Fruit fly (Drosophila melanogaster) whole organism, embryonic: ENCODE results near the gene CG33669.

Experiments used
- Abd-B ChIP-seq: fragments of 200-800 bp; sonication (Bioruptor generic); optimal IDR thresholded peaks from 2 replicates; lab custom pipeline; 2018; ENCODE audit warnings: missing biosample characterization, mild to moderate bottlenecking, missing genetic modification characterization, moderate library complexity
- Asciz ChIP-seq: fragments of 200-800 bp; sonication (Bioruptor generic); optimal IDR thresholded peaks from 2 replicates; lab custom pipeline; 2017; ENCODE audit warnings: missing biosample characterization, mild to moderate bottlenecking, missing genetic modification characterization, missing genetic modification reagents
- Atf-2 ChIP-seq: fragments of 200-800 bp; sonication (Bioruptor generic); optimal IDR thresholded peaks from 2 replicates; lab custom pipeline; 2016; ENCODE audit warnings: missing biosample characterization, missing genetic modification characterization
- Awh ChIP-seq: fragments of 200-800 bp; sonication (Bioruptor generic); IDR thresholded peaks from 2 replicates; pipeline ENCODE4, ENCODE4 v1.3.6; 2022; ENCODE audit warnings: missing biosample characterization, missing genetic modification characterization
- B-H1 ChIP-seq: fragments of 200-800 bp; sonication (Bioruptor generic); IDR thresholded peaks from 3 replicates; pipeline ENCODE4 v1.3.6; 2022; ENCODE audit warnings: missing biosample characterization, missing genetic modification characterization
- CG10654 ChIP-seq: fragments of 200-800 bp; sonication (Bioruptor generic); optimal IDR thresholded peaks from 2 replicates; lab custom pipeline; 2016; ENCODE audit warnings: missing biosample characterization, missing genetic modification characterization
- CG11093 ChIP-seq: fragments of 200-800 bp; sonication (Bioruptor generic); IDR thresholded peaks from 3 replicates; pipeline ENCODE4 v1.3.6; 2022; ENCODE audit warnings: missing biosample characterization, missing genetic modification characterization
- CG1233 ChIP-seq: fragments of 200-800 bp; sonication (Bioruptor generic); optimal IDR thresholded peaks from 4 replicates; lab custom pipeline; 2018; ENCODE audit warnings: missing biosample characterization, mild to moderate bottlenecking, missing genetic modification characterization
- CG14965 ChIP-seq: fragments of 200-800 bp; sonication (Bioruptor generic); optimal IDR thresholded peaks from 2 replicates; lab custom pipeline; 2016; ENCODE audit warnings: missing biosample characterization, missing genetic modification characterization, borderline replicate concordance
- CG15514 ChIP-seq: fragments of 200-800 bp; sonication (Bioruptor generic); optimal IDR thresholded peaks from 3 replicates; lab custom pipeline; 2017; ENCODE audit warnings: missing biosample characterization, missing genetic modification characterization, mild to moderate bottlenecking, moderate library complexity, missing genetic modification reagents
- CG15601 ChIP-seq: fragments of 200-800 bp; sonication (Bioruptor generic); optimal IDR thresholded peaks from 3 replicates; lab custom pipeline; 2019; ENCODE audit warnings: missing biosample characterization, mild to moderate bottlenecking, missing genetic modification characterization, moderate library complexity
- CG1647 ChIP-seq: fragments of 200-800 bp; sonication (Bioruptor generic); optimal IDR thresholded peaks from 3 replicates; lab custom pipeline; 2016; ENCODE audit warnings: missing biosample characterization, missing genetic modification characterization
- CG18764 ChIP-seq: fragments of 200-800 bp; sonication (Bioruptor generic); optimal IDR thresholded peaks from 3 replicates; lab custom pipeline; 2016; ENCODE audit warnings: missing biosample characterization, missing genetic modification characterization
- CG2889 ChIP-seq: fragments of 200-800 bp; sonication (Bioruptor generic); IDR thresholded peaks from 3 replicates; pipeline ENCODE4 v1.3.6; 2022; ENCODE audit warnings: missing biosample characterization, missing genetic modification characterization
- CG30020 ChIP-seq: fragments of 200-800 bp; optimal IDR thresholded peaks from 2 replicates; lab custom pipeline; 2019; ENCODE audit warnings: missing biosample characterization, mild to moderate bottlenecking, missing genetic modification characterization, moderate library complexity
- CG4282 ChIP-seq: fragments of 200-800 bp; sonication (Bioruptor generic); optimal IDR thresholded peaks from 2 replicates; lab custom pipeline; 2016; ENCODE audit warnings: missing biosample characterization, missing genetic modification characterization
- CG4617 ChIP-seq: fragments of 200-800 bp; sonication (Bioruptor generic); optimal IDR thresholded peaks from 3 replicates; lab custom pipeline; 2016; ENCODE audit warnings: missing biosample characterization, missing genetic modification characterization, borderline replicate concordance
- CG4707 ChIP-seq: fragments of 200-800 bp; sonication (Bioruptor generic); optimal IDR thresholded peaks from 2 replicates; lab custom pipeline; 2018; ENCODE audit warnings: missing biosample characterization, mild to moderate bottlenecking, missing genetic modification characterization, moderate library complexity
- CG6689 ChIP-seq: fragments of 200-800 bp; sonication (Bioruptor generic); IDR thresholded peaks from 2 replicates; pipeline ENCODE4 v1.3.6; 2022; ENCODE audit warnings: missing biosample characterization, missing genetic modification characterization
- CG8388 ChIP-seq: fragments of 200-800 bp; sonication (Bioruptor generic); optimal IDR thresholded peaks from 2 replicates; lab custom pipeline; 2019; ENCODE audit warnings: missing biosample characterization, mild to moderate bottlenecking, missing genetic modification characterization, moderate library complexity
- CG8478 ChIP-seq: fragments of >200 bp; optimal IDR thresholded peaks from 2 replicates; lab custom pipeline; 2018
- CG9609 ChIP-seq: fragments of 200-800 bp; sonication (Bioruptor generic); optimal IDR thresholded peaks from 3 replicates; lab custom pipeline; 2016; ENCODE audit warnings: missing biosample characterization, missing genetic modification characterization
- CTCF ChIP-seq: fragments of 200-800 bp; sonication (Bioruptor generic); optimal IDR thresholded peaks from 2 replicates; lab custom pipeline; 2017; ENCODE audit warnings: missing biosample characterization, mild to moderate bottlenecking, missing genetic modification characterization, moderate library complexity
- D19A ChIP-seq: fragments of 200-800 bp; optimal IDR thresholded peaks from 3 replicates; lab custom pipeline; 2019; ENCODE audit warnings: missing biosample characterization, mild to moderate bottlenecking, missing genetic modification characterization, moderate library complexity
- Dip2 ChIP-seq: fragments of 200-800 bp; sonication (Bioruptor generic); IDR thresholded peaks from 2 replicates; pipeline ENCODE4 v1.3.6; 2022; ENCODE audit warnings: missing biosample characterization, missing genetic modification characterization
- Dref ChIP-seq: fragments of 200-800 bp; sonication (Bioruptor generic); IDR thresholded peaks from 2 replicates; pipeline ENCODE4 v1.3.6; 2022; ENCODE audit warnings: missing biosample characterization, missing genetic modification characterization
- E2f2 ChIP-seq: fragments of 200-800 bp; sonication (Bioruptor generic); IDR thresholded peaks from 2 replicates; pipeline ENCODE4 v1.3.6; 2022; ENCODE audit warnings: missing biosample characterization, missing genetic modification characterization
- GATAe ChIP-seq: fragments of 200-800 bp; sonication (Bioruptor generic); conservative IDR thresholded peaks from 2 replicates; pipeline ENCODE4 v1.3.6; 2022; ENCODE audit warnings: missing biosample characterization, missing genetic modification characterization
- Hr51 ChIP-seq, 2 experiments: fragments of 200-800 bp; sonication (Bioruptor generic); optimal IDR thresholded peaks; 2 replicates in 1 of 2; 3 replicates in 1 of 2; lab custom pipeline; 2016 to 2018; ENCODE audit warnings: missing biosample characterization in 2 of 2, missing genetic modification characterization in 2 of 2, mild to moderate bottlenecking in 1 of 2, moderate library complexity in 1 of 2
- Mad ChIP-seq: fragments of 200-800 bp; sonication (Bioruptor generic); optimal IDR thresholded peaks from 2 replicates; lab custom pipeline; 2016; ENCODE audit warnings: missing biosample characterization, missing genetic modification characterization
- Mes4 ChIP-seq: fragments of 200-800 bp; sonication (Bioruptor generic); optimal IDR thresholded peaks from 2 replicates; lab custom pipeline; 2016; ENCODE audit warnings: missing biosample characterization, missing genetic modification characterization
- Poxn ChIP-seq: fragments of 200-800 bp; sonication (Bioruptor generic); IDR thresholded peaks from 2 replicates; pipeline ENCODE4 v1.3.6; 2022; ENCODE audit warnings: missing biosample characterization, missing genetic modification characterization
- Sry-β ChIP-seq: fragments of 200-800 bp; sonication (Bioruptor generic); optimal IDR thresholded peaks from 2 replicates; lab custom pipeline; 2018; ENCODE audit warnings: missing biosample characterization, mild to moderate bottlenecking, missing genetic modification characterization, moderate library complexity
- Sry-δ ChIP-seq: fragments of 200-800 bp; sonication (Bioruptor generic); optimal IDR thresholded peaks from 2 replicates; lab custom pipeline; 2016; ENCODE audit warnings: missing biosample characterization, missing genetic modification characterization
- ab ChIP-seq: fragments of 200-800 bp; sonication (Bioruptor generic); optimal IDR thresholded peaks from 2 replicates; lab custom pipeline; 2016; ENCODE audit warnings: missing biosample characterization, missing genetic modification characterization
- amos ChIP-seq: fragments of 200-800 bp; sonication (Bioruptor generic); IDR thresholded peaks from 2 replicates; pipeline ENCODE4 v1.3.6; 2022; ENCODE audit warnings: missing biosample characterization, missing genetic modification characterization; ENCODE audit not compliant: partially characterized antibody
- ash1 ChIP-seq: fragments of 200-800 bp; sonication (Bioruptor generic); optimal IDR thresholded peaks from 2 replicates; lab custom pipeline; 2018; ENCODE audit warnings: missing biosample characterization, mild to moderate bottlenecking, missing genetic modification characterization
- croc ChIP-seq: fragments of 200-800 bp; sonication (Bioruptor generic); conservative IDR thresholded peaks from 3 replicates; pipeline ENCODE4 v1.3.6; 2022; ENCODE audit warnings: missing biosample characterization, missing genetic modification characterization
- danr ChIP-seq: fragments of 200-800 bp; sonication (Bioruptor generic); IDR thresholded peaks from 2 replicates; pipeline ENCODE4 v1.3.6; 2022; ENCODE audit warnings: missing biosample characterization, missing genetic modification characterization
- emc ChIP-seq: fragments of 200-800 bp; sonication (Bioruptor generic); optimal IDR thresholded peaks from 2 replicates; lab custom pipeline; 2016; ENCODE audit warnings: missing biosample characterization, missing genetic modification characterization
- eyg ChIP-seq: fragments of 200-800 bp; sonication (Bioruptor generic); optimal IDR thresholded peaks from 3 replicates; lab custom pipeline; 2016; ENCODE audit warnings: missing biosample characterization, missing genetic modification characterization
- fd96Cb ChIP-seq: fragments of 200-800 bp; sonication (Bioruptor generic); optimal IDR thresholded peaks from 2 replicates; lab custom pipeline; 2018; ENCODE audit warnings: missing biosample characterization, mild to moderate bottlenecking, missing genetic modification characterization, moderate library complexity
- h ChIP-seq: fragments of >200 bp; optimal IDR thresholded peaks from 2 replicates; lab custom pipeline; 2017
- hb ChIP-seq: fragments of 200-800 bp; sonication (Bioruptor generic); IDR thresholded peaks from 3 replicates; pipeline ENCODE4 v1.3.6; 2022; ENCODE audit warnings: missing biosample characterization, missing genetic modification characterization; ENCODE audit not compliant: partially characterized antibody
- jumu ChIP-seq: fragments of 200-800 bp; sonication (Bioruptor generic); optimal IDR thresholded peaks from 3 replicates; lab custom pipeline; 2016; ENCODE audit warnings: missing biosample characterization, missing genetic modification characterization
- nerfin-2 ChIP-seq: fragments of 200-800 bp; sonication (Bioruptor generic); IDR thresholded peaks from 2 replicates; pipeline ENCODE4 v1.3.6; 2022; ENCODE audit warnings: missing biosample characterization, missing genetic modification characterization; ENCODE audit not compliant: partially characterized antibody
- pho ChIP-seq: fragments of 200-800 bp; sonication (Bioruptor generic); optimal IDR thresholded peaks from 2 replicates; lab custom pipeline; 2016; ENCODE audit warnings: missing biosample characterization, missing genetic modification characterization
- run ChIP-seq: fragments of 200-800 bp; sonication (Bioruptor generic); optimal IDR thresholded peaks from 3 replicates; lab custom pipeline; 2018; ENCODE audit warnings: missing biosample characterization, mild to moderate bottlenecking, missing genetic modification characterization
- sob ChIP-seq: fragments of 200-800 bp; sonication (Bioruptor generic); IDR thresholded peaks from 2 replicates; pipeline ENCODE4 v1.3.6; 2022; ENCODE audit warnings: missing biosample characterization, missing genetic modification characterization
- tap ChIP-seq: fragments of 200-800 bp; optimal IDR thresholded peaks from 3 replicates; lab custom pipeline; 2019; ENCODE audit warnings: missing biosample characterization, mild to moderate bottlenecking, missing genetic modification characterization, moderate library complexity
- tio ChIP-seq: fragments of 200-800 bp; sonication (Bioruptor generic); optimal IDR thresholded peaks from 2 replicates; lab custom pipeline; 2017; ENCODE audit warnings: missing biosample characterization, missing genetic modification characterization, inconsistent platforms
- wor ChIP-seq: fragments of 200-800 bp; sonication (Bioruptor generic); IDR thresholded peaks from 2 replicates; pipeline ENCODE4 v1.3.6; 2022; ENCODE audit warnings: missing biosample characterization, missing genetic modification characterization
- zen ChIP-seq: fragments of 200-800 bp; sonication (Bioruptor generic); optimal IDR thresholded peaks from 3 replicates; lab custom pipeline; 2018; ENCODE audit warnings: missing biosample characterization, mild to moderate bottlenecking, missing genetic modification characterization, moderate library complexity

CG33669 gene

dm6 chrX:6375636-6376035 is 24.3 kb downstream of the CG33669 start (continued):
- TF ChIP-seq tio (GFP tag; lab: Kevin White, UChicago) (no peak), tap (tag; lab: Kevin White, UChicago) (no peak), CG6689 (GFP tag; lab: Robert Waterston, UW) (peak; percentile 56), Awh (no peak), eyg (GFP tag; lab: Kevin White, UChicago) (no peak), Hr51 (GFP tag; optimal IDR thresholded peaks at IDR 0.05; lab: Kevin White, UChicago) (peak in 1 of 2 experiments; percentile 48), fd96Cb (peak; percentile 49), CG4617 (GFP tag; lab: Kevin White, UChicago) (no peak), CG15601 (no peak), ab (GFP tag; lab: Kevin White, UChicago) (no peak), CG4707 (GFP tag; lab: Kevin White, UChicago) (no peak), emc (no peak), Poxn (GFP tag; lab: Robert Waterston, UW) (no peak), Mes4 (GFP tag; lab: Kevin White, UChicago) (no peak), CG15514 (peak; percentile 48), Sry-β (GFP tag; lab: Kevin White, UChicago) (no peak), amos (no peak), B-H1 (no peak; the same call in 2 of the 3 replicates), CG1233 (GFP tag; lab: Kevin White, UChicago) (peak; percentile 18), danr (no peak), CG2889 (GFP tag; lab: Robert Waterston, UW) (no peak), CG18764 (GFP tag; lab: Kevin White, UChicago) (no peak), CG8478 (lab: Kevin White, UChicago) (no peak), sob (GFP tag; lab: Robert Waterston, UW) (0 out of 2 replicates have a peak, but pooled peaks have one; percentile 23), CG4282 (GFP tag; lab: Kevin White, UChicago) (no peak), CG1647 (GFP tag; lab: Kevin White, UChicago) (no peak), h (lab: Kevin White, UChicago) (no peak), CG30020 (tag; lab: Kevin White, UChicago) (no peak), Dref (GFP tag; lab: Robert Waterston, UW) (no peak), D19A (tag; lab: Kevin White, UChicago) (peak; percentile 26), jumu (GFP tag; lab: Kevin White, UChicago) (peak; percentile 33), Dip2 (GFP tag; lab: Robert Waterston, UW) (no peak), ash1 (no peak), Sry-δ (GFP tag; lab: Kevin White, UChicago) (no peak), croc (GFP tag; lab: Robert Waterston, UW) (no peak), CTCF (GFP tag; lab: Kevin White, UChicago) (no peak), CG11093 (GFP tag; lab: Robert Waterston, UW) (no peak), zen (tag; lab: Kevin White, UChicago) (no peak), nerfin-2 (GFP tag; lab: Robert Waterston, UW) (no peak), GATAe (no peak), CG10654 (no peak), E2f2 (no peak), wor (GFP tag; lab: Robert Waterston, UW) (no peak), hb (GFP tag; lab: Robert Waterston, UW) (no peak), CG9609 (GFP tag; lab: Kevin White, UChicago) (no peak), Atf-2 (GFP tag; lab: Kevin White, UChicago) (no peak), Asciz (no peak), pho (no peak), CG14965 (no peak), Abd-B (peak; percentile 0), run (tag; lab: Kevin White, UChicago) (no peak), Mad (GFP tag; lab: Kevin White, UChicago) (peak; percentile 3), CG8388 (GFP tag; lab: Kevin White, UChicago) (no peak)
